Fruit fly (Drosophila melanogaster): ENCODE results near the gene Jhbp5.

DNA sequence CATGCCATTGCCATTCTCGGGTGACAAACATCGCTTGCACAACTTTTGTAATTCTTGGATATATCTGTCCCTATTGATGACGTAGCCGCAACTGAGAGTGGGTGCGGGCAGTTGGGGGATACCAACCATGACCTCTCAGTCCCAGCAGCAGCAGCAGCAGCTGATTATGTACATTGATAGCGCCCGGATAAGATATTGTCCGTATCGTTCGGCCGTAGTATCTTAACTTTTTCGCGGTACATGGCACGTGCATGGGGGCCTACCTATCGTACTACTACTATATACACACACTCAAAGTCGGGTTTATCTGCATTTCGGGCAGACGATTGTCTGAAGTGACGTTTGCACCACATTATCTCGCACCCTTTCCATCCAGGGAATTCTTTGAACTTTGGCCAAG is 31.4 kb downstream of the Jhbp5 start:
- TF ChIP-seq psq (optimal IDR thresholded peaks at IDR 0.05) (no peak), ttk (optimal IDR thresholded peaks at IDR 0.05) (no peak), Myc (optimal IDR thresholded peaks at IDR 0.05) (no peak), h (optimal IDR thresholded peaks at IDR 0.05) (no peak)

Measured in Kc167 (cell line).